Fruit fly (Drosophila melanogaster) whole organism, embryonic: Measurements from ENCODE around the gene CG43922.

Source experiments
- Abd-B ChIP-seq: fragments of 200-800 bp; sonication (Bioruptor generic); optimal IDR thresholded peaks from 2 replicates; lab custom pipeline; 2018; ENCODE audit warnings: missing biosample characterization, mild to moderate bottlenecking, missing genetic modification characterization, moderate library complexity
- Aef1 ChIP-seq: fragments of 200-800 bp; sonication (Bioruptor generic); IDR thresholded peaks from 3 replicates; pipeline ENCODE4 v1.3.6; 2022; ENCODE audit warnings: missing biosample characterization, missing genetic modification characterization
- Asciz ChIP-seq: fragments of 200-800 bp; sonication (Bioruptor generic); optimal IDR thresholded peaks from 2 replicates; lab custom pipeline; 2017; ENCODE audit warnings: missing biosample characterization, mild to moderate bottlenecking, missing genetic modification characterization, missing genetic modification reagents
- CG11504 ChIP-seq: fragments of 200-800 bp; sonication (Bioruptor generic); optimal IDR thresholded peaks from 3 replicates; lab custom pipeline; 2019; ENCODE audit warnings: missing biosample characterization, mild to moderate bottlenecking, missing genetic modification characterization, moderate library complexity
- CG12071 ChIP-seq: fragments of 200-800 bp; sonication (Bioruptor generic); optimal IDR thresholded peaks from 3 replicates; lab custom pipeline; 2018; ENCODE audit warnings: missing biosample characterization, mild to moderate bottlenecking, missing genetic modification characterization
- CG12391 ChIP-seq: fragments of 200-800 bp; sonication (Bioruptor generic); optimal IDR thresholded peaks from 3 replicates; lab custom pipeline; 2018; ENCODE audit warnings: missing biosample characterization, mild to moderate bottlenecking, missing genetic modification characterization, moderate library complexity
- CG13775 ChIP-seq: fragments of 200-800 bp; sonication (Bioruptor generic); optimal IDR thresholded peaks from 3 replicates; lab custom pipeline; 2017; ENCODE audit warnings: missing biosample characterization, mild to moderate bottlenecking, missing genetic modification characterization
- CG14014 ChIP-seq: fragments of 200-800 bp; sonication (Bioruptor generic); IDR thresholded peaks from 2 replicates; pipeline ENCODE4 v1.3.6; 2022; ENCODE audit warnings: missing biosample characterization, missing genetic modification characterization
- CG14667 ChIP-seq: fragments of 200-800 bp; sonication (Bioruptor generic); IDR thresholded peaks from 2 replicates; pipeline ENCODE4 v1.3.6; 2022; ENCODE audit warnings: missing biosample characterization, missing genetic modification characterization
- CG15696 ChIP-seq: fragments of 200-800 bp; sonication (Bioruptor generic); optimal IDR thresholded peaks from 2 replicates; lab custom pipeline; 2019; ENCODE audit warnings: missing biosample characterization, mild to moderate bottlenecking, missing genetic modification characterization, moderate library complexity
- CG16779 ChIP-seq: fragments of 200-800 bp; sonication (Bioruptor generic); IDR thresholded peaks from 2 replicates; pipeline ENCODE4 v1.3.6; 2022; ENCODE audit warnings: missing biosample characterization, missing genetic modification characterization
- CG2712 ChIP-seq: fragments of 200-800 bp; optimal IDR thresholded peaks from 3 replicates; lab custom pipeline; 2019; ENCODE audit warnings: missing biosample characterization, mild to moderate bottlenecking, missing genetic modification characterization, moderate library complexity
- CG30020 ChIP-seq: fragments of 200-800 bp; optimal IDR thresholded peaks from 2 replicates; lab custom pipeline; 2019; ENCODE audit warnings: missing biosample characterization, mild to moderate bottlenecking, missing genetic modification characterization, moderate library complexity
- CG32532 ChIP-seq: fragments of 200-800 bp; sonication (Bioruptor generic); IDR thresholded peaks from 2 replicates; pipeline ENCODE4 v1.3.6; 2022; ENCODE audit warnings: missing biosample characterization, missing genetic modification characterization
- CG34376 ChIP-seq: fragments of 200-800 bp; sonication (Bioruptor generic); optimal IDR thresholded peaks from 2 replicates; lab custom pipeline; 2018; ENCODE audit warnings: missing biosample characterization, mild to moderate bottlenecking, missing genetic modification characterization
- CG4360 ChIP-seq: fragments of 200-800 bp; sonication (Bioruptor generic); IDR thresholded peaks from 2 replicates; pipeline ENCODE4 v1.3.6; 2022; ENCODE audit warnings: missing biosample characterization, missing genetic modification characterization
- CG6654 ChIP-seq: fragments of 200-800 bp; sonication (Bioruptor generic); optimal IDR thresholded peaks from 2 replicates; lab custom pipeline; 2017; ENCODE audit warnings: missing biosample characterization, mild to moderate bottlenecking, missing genetic modification characterization
- CG6854 ChIP-seq: fragments of 200-800 bp; sonication (Bioruptor generic); optimal IDR thresholded peaks from 3 replicates; lab custom pipeline; 2017; ENCODE audit warnings: missing biosample characterization, mild to moderate bottlenecking, missing genetic modification characterization
- CG7372 ChIP-seq: fragments of 200-800 bp; sonication (Bioruptor generic); IDR thresholded peaks from 2 replicates; pipeline ENCODE4 v1.3.6; 2022; ENCODE audit warnings: missing biosample characterization, missing genetic modification characterization
- Camta ChIP-seq: fragments of 200-800 bp; sonication (Bioruptor generic); optimal IDR thresholded peaks from 2 replicates; lab custom pipeline; 2016; ENCODE audit warnings: missing biosample characterization, missing genetic modification characterization
- CoRest ChIP-seq: fragments of 200-800 bp; sonication (Bioruptor generic); optimal IDR thresholded peaks from 3 replicates; lab custom pipeline; 2018; ENCODE audit warnings: missing biosample characterization, mild to moderate bottlenecking, missing genetic modification characterization, moderate library complexity
- Dll ChIP-seq: fragments of 200-800 bp; sonication (Bioruptor generic); IDR thresholded peaks from 4 replicates; pipeline ENCODE4 v1.3.6; 2022; ENCODE audit warnings: missing biosample characterization, missing genetic modification characterization; ENCODE audit not compliant: partially characterized antibody
- Doc3 ChIP-seq: fragments of 200-800 bp; sonication (Bioruptor generic); IDR thresholded peaks from 3 replicates; pipeline ENCODE4 v1.3.6; 2022; ENCODE audit warnings: missing biosample characterization, missing genetic modification characterization; ENCODE audit not compliant: partially characterized antibody
- Fer2 ChIP-seq: fragments of 200-800 bp; sonication (Bioruptor generic); optimal IDR thresholded peaks from 2 replicates; lab custom pipeline; 2018; ENCODE audit warnings: missing biosample characterization, mild to moderate bottlenecking, missing genetic modification characterization, moderate library complexity
- GATAe ChIP-seq: fragments of 200-800 bp; sonication (Bioruptor generic); conservative IDR thresholded peaks from 2 replicates; pipeline ENCODE4 v1.3.6; 2022; ENCODE audit warnings: missing biosample characterization, missing genetic modification characterization
- Gsc ChIP-seq: fragments of 200-800 bp; sonication (Bioruptor generic); IDR thresholded peaks from 2 replicates; pipeline ENCODE4 v1.3.6; 2022; ENCODE audit warnings: missing biosample characterization, missing genetic modification characterization
- H15 ChIP-seq: fragments of 200-800 bp; sonication (Bioruptor generic); IDR thresholded peaks from 3 replicates; pipeline ENCODE4 v1.3.6; 2022; ENCODE audit warnings: missing biosample characterization, missing genetic modification characterization
- Meics ChIP-seq: fragments of 200-800 bp; sonication (Bioruptor generic); optimal IDR thresholded peaks from 2 replicates; lab custom pipeline; 2017; ENCODE audit warnings: missing biosample characterization, mild to moderate bottlenecking, missing genetic modification characterization
- Nf-YB ChIP-seq: fragments of 200-800 bp; sonication (Bioruptor generic); optimal IDR thresholded peaks from 3 replicates; lab custom pipeline; 2019; ENCODE audit warnings: missing biosample characterization, mild to moderate bottlenecking, missing genetic modification characterization, moderate library complexity
- Pdp1 ChIP-seq, 2 experiments: fragments of 200-800 bp; sonication (Bioruptor generic); optimal IDR thresholded peaks; 3 replicates each; lab custom pipeline; 2016; ENCODE audit warnings: missing biosample characterization in 2 of 2, missing genetic modification characterization in 2 of 2, mild to moderate bottlenecking in 1 of 2, moderate library complexity in 1 of 2
- YL-1 ChIP-seq: fragments of 200-800 bp; sonication (Bioruptor generic); optimal IDR thresholded peaks from 3 replicates; lab custom pipeline; 2017; ENCODE audit warnings: missing biosample characterization, mild to moderate bottlenecking, missing genetic modification characterization
- ash1 ChIP-seq: fragments of 200-800 bp; sonication (Bioruptor generic); optimal IDR thresholded peaks from 2 replicates; lab custom pipeline; 2018; ENCODE audit warnings: missing biosample characterization, mild to moderate bottlenecking, missing genetic modification characterization
- bcd ChIP-seq: fragments of 200-800 bp; sonication (Bioruptor generic); optimal IDR thresholded peaks from 2 replicates; lab custom pipeline; 2017; ENCODE audit warnings: missing biosample characterization, mild to moderate bottlenecking, missing genetic modification characterization
- cwo ChIP-seq: fragments of 200-800 bp; sonication (Bioruptor generic); optimal IDR thresholded peaks from 3 replicates; lab custom pipeline; 2017; ENCODE audit warnings: missing biosample characterization, missing genetic modification characterization, mild to moderate bottlenecking, moderate library complexity, missing genetic modification reagents
- da ChIP-seq: fragments of 200-800 bp; sonication (Bioruptor generic); optimal IDR thresholded peaks from 2 replicates; lab custom pipeline; 2016; ENCODE audit warnings: missing biosample characterization, missing genetic modification characterization
- dimm ChIP-seq: fragments of 200-800 bp; sonication (Bioruptor generic); IDR thresholded peaks from 2 replicates; pipeline ENCODE4 v1.3.6; 2022; ENCODE audit warnings: missing biosample characterization, missing genetic modification characterization
- gcm ChIP-seq: fragments of 200-800 bp; sonication (Bioruptor generic); optimal IDR thresholded peaks from 2 replicates; lab custom pipeline; 2019; ENCODE audit warnings: missing biosample characterization, mild to moderate bottlenecking, missing genetic modification characterization, moderate library complexity
- grau ChIP-seq: fragments of 200-800 bp; optimal IDR thresholded peaks from 3 replicates; lab custom pipeline; 2019; ENCODE audit warnings: missing biosample characterization, mild to moderate bottlenecking, missing genetic modification characterization, moderate library complexity
- hkb ChIP-seq, 2 experiments: fragments of 200-800 bp in 1 of 2; fragments of >200 bp in 1 of 2; sonication (Bioruptor generic) in 1 of 2; IDR thresholded peaks in 1 of 2; optimal IDR thresholded peaks in 1 of 2; 2 replicates each; pipeline versions ENCODE4 v1.3.6 to Lab custom; 2017 to 2022; ENCODE audit warnings: missing biosample characterization in 1 of 2, missing genetic modification characterization in 1 of 2
- mam ChIP-seq: fragments of 200-800 bp; sonication (Bioruptor generic); optimal IDR thresholded peaks from 3 replicates; lab custom pipeline; 2016; ENCODE audit warnings: missing biosample characterization, missing genetic modification characterization
- pan ChIP-seq, 4 experiments: fragments of >200 bp in 3 of 4; fragments of 200-800 bp in 1 of 4; sonication (Bioruptor generic) in 1 of 4; optimal IDR thresholded peaks in 3 of 4; IDR thresholded peaks in 1 of 4; 2 replicates each; pipeline versions ENCODE4 v1.3.6 to Lab custom; 2017 to 2022; ENCODE audit warnings: missing biosample characterization in 2 of 4, missing genetic modification characterization in 2 of 4, mixed read lengths in 1 of 4
- pita ChIP-seq: fragments of 200-800 bp; sonication (Bioruptor generic); optimal IDR thresholded peaks from 2 replicates; lab custom pipeline; 2017; ENCODE audit warnings: missing biosample characterization, mild to moderate bottlenecking, missing genetic modification characterization
- ro ChIP-seq: fragments of 200-800 bp; sonication (Bioruptor generic); IDR thresholded peaks from 2 replicates; pipeline ENCODE4 v1.3.6; 2022; ENCODE audit warnings: missing biosample characterization, missing genetic modification characterization
- row ChIP-seq: fragments of 200-800 bp; sonication (Bioruptor generic); IDR thresholded peaks from 3 replicates; pipeline ENCODE4 v1.3.6; 2022; ENCODE audit warnings: missing biosample characterization, missing genetic modification characterization
- sna ChIP-seq: fragments of 200-800 bp; sonication (Bioruptor generic); IDR thresholded peaks from 2 replicates; pipeline ENCODE4 v1.3.6; 2022; ENCODE audit warnings: missing biosample characterization, missing genetic modification characterization; ENCODE audit not compliant: partially characterized antibody
- sob ChIP-seq: fragments of 200-800 bp; sonication (Bioruptor generic); IDR thresholded peaks from 2 replicates; pipeline ENCODE4 v1.3.6; 2022; ENCODE audit warnings: missing biosample characterization, missing genetic modification characterization
- tin ChIP-seq: fragments of 200-800 bp; sonication (Bioruptor generic); optimal IDR thresholded peaks from 3 replicates; lab custom pipeline; 2016; ENCODE audit warnings: missing biosample characterization, missing genetic modification characterization
- vvl ChIP-seq: fragments of 200-800 bp; sonication (Bioruptor generic); IDR thresholded peaks from 2 replicates; pipeline ENCODE4 v1.3.6; 2022; ENCODE audit warnings: missing biosample characterization, missing genetic modification characterization
- zf30C ChIP-seq: fragments of 200-800 bp; sonication (Bioruptor generic); optimal IDR thresholded peaks from 3 replicates; lab custom pipeline; 2018; ENCODE audit warnings: missing biosample characterization, mild to moderate bottlenecking, missing genetic modification characterization

Gene CG43922

DNA sequence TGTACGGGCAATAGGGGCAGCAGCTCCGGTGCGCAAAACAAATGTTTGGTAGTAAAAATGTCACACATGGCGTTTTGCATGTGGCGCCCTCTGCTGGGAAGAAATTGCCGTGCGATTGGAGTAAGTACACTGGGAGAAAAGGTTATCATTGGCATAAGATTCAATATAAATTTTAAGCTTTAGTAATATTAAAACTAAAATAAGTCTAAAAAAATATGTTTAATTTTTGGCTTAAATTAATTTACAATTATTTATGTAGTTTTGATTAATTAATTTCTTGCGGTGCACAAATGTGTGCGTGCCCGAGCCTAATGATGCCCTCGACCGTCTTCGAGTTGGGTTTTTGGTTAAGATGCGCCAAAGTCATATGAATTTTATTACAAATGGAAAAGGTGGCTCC lies 28.2 kb downstream of the CG43922 start (continued):
- TF ChIP-seq CG11504 (peak; percentile 78), ro (GFP tag; lab: Robert Waterston, UW) (peak; percentile 48; the same call in 1 of the 2 replicates), mam (no peak), dimm (0 out of 2 replicates have a peak, but pooled peaks have one; percentile 12), sna (GFP tag; lab: Robert Waterston, UW) (no peak), YL-1 (GFP tag; lab: Kevin White, UChicago) (no peak), pita (no peak), cwo (GFP tag; lab: Kevin White, UChicago) (peak; percentile 49), ash1 (no peak), Pdp1 (GFP tag; optimal IDR thresholded peaks at IDR 0.05; lab: Kevin White, UChicago) (peak; percentile 30 to 53), H15 (GFP tag; lab: Robert Waterston, UW) (peak; percentile 53; the same call in 1 of the 3 replicates), CG12391 (peak; percentile 67), Asciz (GFP tag; lab: Kevin White, UChicago) (peak; percentile 43), CG7372 (GFP tag; lab: Robert Waterston, UW) (peak; percentile 60; the same call in 1 of the 2 replicates), CG34376 (GFP tag; lab: Kevin White, UChicago) (peak; percentile 0), Gsc (GFP tag; lab: Robert Waterston, UW) (0 out of 2 replicates have a peak, but pooled peaks have one; percentile 21), CoRest (tag; lab: Kevin White, UChicago) (peak; percentile 68), CG6654 (GFP tag; lab: Kevin White, UChicago) (no peak), CG4360 (GFP tag; lab: Robert Waterston, UW) (no peak), Aef1 (GFP tag; lab: Robert Waterston, UW) (peak; percentile 70), Dll (GFP tag; lab: Robert Waterston, UW) (no peak), CG16779 (GFP tag; lab: Robert Waterston, UW) (no peak), vvl (GFP tag; lab: Robert Waterston, UW) (peak; percentile 87), row (GFP tag; lab: Robert Waterston, UW) (peak; percentile 81), CG14667 (GFP tag; lab: Robert Waterston, UW) (peak; percentile 34; the same call in 1 of the 2 replicates), CG30020 (tag; lab: Kevin White, UChicago) (no peak), CG12071 (no peak), bcd (GFP tag; lab: Kevin White, UChicago) (peak; percentile 49), GATAe (GFP tag; lab: Robert Waterston, UW) (no peak), zf30C (peak; percentile 51), tin (peak; percentile 63), CG14014 (peak; percentile 56), sob (GFP tag; lab: Robert Waterston, UW) (peak; percentile 70), da (no peak), Nf-YB (GFP tag; lab: Kevin White, UChicago) (no peak), CG2712 (tag; lab: Kevin White, UChicago) (peak; percentile 79), CG32532 (GFP tag; lab: Robert Waterston, UW) (peak; percentile 69), hkb (optimal IDR thresholded peaks at IDR 0.05; lab: Kevin White, UChicago) (no peak), hkb (GFP tag; IDR thresholded peaks at IDR 0.05; lab: Robert Waterston, UW) (peak; percentile 82), Meics (GFP tag; lab: Kevin White, UChicago) (peak; percentile 55), CG6854 (GFP tag; lab: Kevin White, UChicago) (peak; percentile 10), CG13775 (GFP tag; lab: Kevin White, UChicago) (peak; percentile 48), Fer2 (tag; lab: Kevin White, UChicago) (no peak), gcm (GFP tag; lab: Kevin White, UChicago) (peak; percentile 17), Camta (GFP tag; lab: Kevin White, UChicago) (peak; percentile 2), Doc3 (GFP tag; lab: Robert Waterston, UW) (no peak), grau (tag; lab: Kevin White, UChicago) (peak; percentile 65), Abd-B (GFP tag; lab: Kevin White, UChicago) (peak; percentile 63), CG15696 (tag; lab: Kevin White, UChicago) (peak; percentile 70), pan (optimal IDR thresholded peaks at IDR 0.05; lab: Kevin White, UChicago) (no peak), pan (GFP tag; optimal IDR thresholded peaks at IDR 0.05 in 1 of 2, IDR thresholded peaks at IDR 0.05 in 1 of 2) (peak in 1 of 2 experiments; percentile 71)
